Worm (Caenorhabditis elegans): Measurements from ENCODE around the gene arrd-15.
A peak's percentile ranks its signal among the peaks of the same experiment; 100 is the strongest.

The arrd-15 gene

ce11 chrIII:8917879-8918381 is 11.9 kb upstream of the arrd-15 start, which contains the start of gene cdc-25.3:
cdc-25.3 (minus strand) TSS chrIII:8917929.
- no peak for TF ChIP-seq pha-4 (tag; optimal IDR thresholded peaks at IDR 0.05)
- TF ChIP-seq madf-2 (tag; optimal IDR thresholded peaks at IDR 0.05): no peak
- no peak for TF ChIP-seq zip-5 (tag; optimal IDR thresholded peaks at IDR 0.05)
- TF ChIP-seq tbx-7 (tag; optimal IDR thresholded peaks at IDR 0.05): no peak
- TF ChIP-seq unc-42 (tag; optimal IDR thresholded peaks at IDR 0.05): no peak
- TF ChIP-seq ceh-18 (tag; optimal IDR thresholded peaks at IDR 0.05): no peak
- TF ChIP-seq sox-2 (GFP tag; IDR thresholded peaks at IDR 0.05): no peak
- no peak for TF ChIP-seq mec-3 (tag; optimal IDR thresholded peaks at IDR 0.05; ENCODE audit: borderline replicate concordance)
- TF ChIP-seq pax-1 (tag; optimal IDR thresholded peaks at IDR 0.05): no peak
- TF ChIP-seq ets-4 (tag; optimal IDR thresholded peaks at IDR 0.05): no peak
- TF ChIP-seq dve-1 (tag; optimal IDR thresholded peaks at IDR 0.05): no peak
- TF ChIP-seq tbx-2 (tag; optimal IDR thresholded peaks at IDR 0.05): no peak
- no peak for TF ChIP-seq ama-1 (optimal IDR thresholded peaks at IDR 0.05)

ce11 chrIII:8919784-8920183 is 10.0 kb upstream of the arrd-15 start, which contains the start of gene ZK637.15:
ZK637.15 (plus strand) TSS chrIII:8920084.
- TF ChIP-seq ceh-45 (GFP tag; IDR thresholded peaks at IDR 0.05) (no peak), ceh-31 (tag; optimal IDR thresholded peaks at IDR 0.05) (no peak), ceh-9 (tag; optimal IDR thresholded peaks at IDR 0.05) (no peak), sdc-2 (tag; optimal IDR thresholded peaks at IDR 0.05) (no peak), ama-1 (optimal IDR thresholded peaks at IDR 0.05) (no peak), hlh-8 (tag; optimal IDR thresholded peaks at IDR 0.05) (no peak), pqm-1 (tag; optimal IDR thresholded peaks at IDR 0.05) (no peak), ttx-3 (tag; optimal IDR thresholded peaks at IDR 0.05) (no peak), hlh-30 (tag; optimal IDR thresholded peaks at IDR 0.05; ENCODE audit: insufficient read depth) (no peak), hlh-6 (tag; optimal IDR thresholded peaks at IDR 0.05) (no peak), madf-2 (tag; optimal IDR thresholded peaks at IDR 0.05) (no peak), nhr-232 (tag; optimal IDR thresholded peaks at IDR 0.05) (no peak), T23F11.4 (GFP tag; optimal IDR thresholded peaks at IDR 0.05) (no peak), dmd-4 (tag; optimal IDR thresholded peaks at IDR 0.05; ENCODE audit: borderline replicate concordance) (no peak), dve-1 (tag; optimal IDR thresholded peaks at IDR 0.05) (no peak), npax-4 (tag; optimal IDR thresholded peaks at IDR 0.05) (no peak), F13H6.1 (tag; optimal IDR thresholded peaks at IDR 0.05) (no peak)

DNA sequence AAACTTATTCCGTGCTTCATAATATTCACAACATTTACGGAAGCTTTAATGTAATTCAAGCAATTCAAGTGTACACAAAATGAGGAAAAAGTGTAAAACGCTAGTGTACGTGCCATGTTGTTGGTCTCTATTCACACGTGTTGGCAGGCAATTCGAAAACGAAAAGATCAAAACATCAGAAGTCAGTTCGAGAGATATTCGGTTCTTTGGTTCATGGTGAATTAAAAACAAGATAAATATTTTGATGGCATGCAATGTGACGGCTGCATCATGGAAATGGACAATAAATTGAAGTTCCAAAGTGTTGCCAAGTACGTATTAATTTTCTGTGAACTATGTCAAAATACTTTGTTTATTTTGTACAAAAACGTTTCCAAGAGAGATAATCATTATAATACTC is 7.8 kb upstream of the arrd-15 start:
- TF ChIP-seq nfya-1 (tag; optimal IDR thresholded peaks at IDR 0.05): peak; percentile 34
- TF ChIP-seq ceh-18 (tag; optimal IDR thresholded peaks at IDR 0.05): peak; percentile 7
- TF ChIP-seq ama-1 (optimal IDR thresholded peaks at IDR 0.05): peak; percentile 22
- no peak for TF ChIP-seq T23F11.4 (GFP tag; optimal IDR thresholded peaks at IDR 0.05)
- no peak for TF ChIP-seq hlh-8 (tag; optimal IDR thresholded peaks at IDR 0.05)

DNA sequence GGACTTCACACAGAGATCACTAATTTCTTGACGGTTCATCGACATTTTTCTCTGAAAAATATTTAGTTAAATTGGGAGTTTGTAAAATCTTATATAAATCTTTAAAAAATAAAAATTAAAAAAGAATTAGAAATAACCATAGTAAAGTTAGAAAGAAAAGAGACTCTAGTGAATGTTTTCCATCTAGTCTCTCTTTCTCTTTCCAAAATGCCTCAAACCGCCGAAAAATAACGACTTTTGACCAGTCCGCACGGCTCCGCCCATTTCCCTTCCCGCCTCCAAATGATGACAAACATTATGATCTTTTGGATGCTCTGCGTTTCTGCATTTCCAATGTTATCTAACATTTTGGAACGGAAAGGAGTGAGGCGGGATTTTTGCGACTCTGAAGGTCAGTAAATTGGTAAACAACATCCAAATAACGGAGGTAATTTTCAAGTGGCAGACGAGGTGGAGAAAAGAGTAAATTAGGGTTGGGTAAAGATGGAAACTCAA is 6.5 kb upstream of the arrd-15 start, which contains the start of gene glb-1:
TSS of gene glb-1 (minus strand) at position 51 of the 495 bp plus-strand sequence.
- TF ChIP-seq lim-6 (tag; optimal IDR thresholded peaks at IDR 0.05) (no peak), Y22D7AL.16 (tag; optimal IDR thresholded peaks at IDR 0.05) (no peak), zip-5 (tag; optimal IDR thresholded peaks at IDR 0.05) (no peak), ceh-6 (GFP tag; optimal IDR thresholded peaks at IDR 0.05) (no peak), unc-55 (GFP tag; optimal IDR thresholded peaks at IDR 0.05) (peak; percentile 61), hlh-30 (tag; optimal IDR thresholded peaks at IDR 0.05; ENCODE audit: insufficient read depth) (no peak), fax-1 (tag; optimal IDR thresholded peaks at IDR 0.05) (no peak)

DNA sequence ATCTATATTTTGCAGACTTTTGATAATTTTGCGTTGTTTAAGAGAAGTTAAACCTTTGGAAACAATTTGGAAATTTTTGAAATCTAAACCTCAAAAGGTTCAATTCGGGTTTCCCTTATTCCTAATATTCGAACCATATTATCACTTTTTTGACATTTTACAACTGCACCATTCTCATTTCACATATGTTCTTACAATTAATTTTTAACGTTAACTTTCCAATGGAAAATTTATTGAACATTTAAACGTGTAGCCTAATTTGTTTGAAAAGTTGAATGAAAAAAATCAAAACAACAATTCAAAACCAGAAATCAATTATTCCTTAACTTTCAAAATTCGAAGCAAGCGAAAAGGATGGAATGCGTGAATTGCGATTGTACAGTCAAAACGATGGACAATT is 5.9 kb upstream of the arrd-15 start, which contains the start of gene ZK637.12:
TSS of gene ZK637.12 (plus strand) at position 301 of the 400 bp plus-strand sequence.
- TF ChIP-seq ceh-14 (tag; optimal IDR thresholded peaks at IDR 0.05) (no peak), pax-1 (tag; optimal IDR thresholded peaks at IDR 0.05) (no peak), hlh-30 (tag; optimal IDR thresholded peaks at IDR 0.05; ENCODE audit: insufficient read depth) (no peak), T23F11.4 (GFP tag; optimal IDR thresholded peaks at IDR 0.05) (no peak), unc-42 (tag; optimal IDR thresholded peaks at IDR 0.05) (no peak), hlh-8 (tag; optimal IDR thresholded peaks at IDR 0.05) (no peak), fkh-6 (tag; optimal IDR thresholded peaks at IDR 0.05) (no peak), nfya-1 (tag; optimal IDR thresholded peaks at IDR 0.05) (no peak), F13H6.1 (tag; optimal IDR thresholded peaks at IDR 0.05) (no peak), ceh-48 (tag; optimal IDR thresholded peaks at IDR 0.05) (no peak), nhr-11 (tag; optimal IDR thresholded peaks at IDR 0.05) (no peak)
